Fruit fly (Drosophila melanogaster): ENCODE measurements around the gene AP-2sigma.

AP-2sigma gene

dm6 chr3R:21223453-21224057 is 46.3 kb downstream of the AP-2sigma start, which contains the start of the genes CG3337 and Nelf-A (continued):
- TF ChIP-seq CG7928 (GFP tag; optimal IDR thresholded peaks at IDR 0.05), result peak; percentile 62
- peak; percentile 83 for TF ChIP-seq zfh2 (GFP tag; optimal IDR thresholded peaks at IDR 0.05)
- TF ChIP-seq CG9817 (tag; optimal IDR thresholded peaks at IDR 0.05), result peak; percentile 30
- TF ChIP-seq CG6683 (GFP tag; optimal IDR thresholded peaks at IDR 0.05), result no peak
